Worm (Caenorhabditis elegans) whole organism, L3 larva: ENCODE data around the gene tmem-138.
A peak's percentile ranks its signal among the peaks of the same experiment; 100 is the strongest.

Experiments
- R02D3.7 ChIP-seq: fragments of 150-350 bp; optimal IDR thresholded peaks from 2 replicates; lab custom pipeline; 2014; ENCODE audit warnings: missing biosample characterization, missing genetic modification characterization
- ZK546.5 ChIP-seq: sonication (generic microtip); optimal IDR thresholded peaks from 2 replicates; lab custom pipeline; 2017; ENCODE audit warnings: missing biosample characterization, missing genetic modification characterization
- aly-2 ChIP-seq: fragments of 150-350 bp; optimal IDR thresholded peaks from 2 replicates; lab custom pipeline; 2014; ENCODE audit warnings: missing biosample characterization, missing genetic modification characterization
- ama-1 ChIP-seq: fragments of 150-350 bp; optimal IDR thresholded peaks from 2 replicates; lab custom pipeline; 2018
- ceh-16 ChIP-seq: sonication (generic microtip); optimal IDR thresholded peaks from 2 replicates; lab custom pipeline; 2017; ENCODE audit warnings: missing biosample characterization, missing genetic modification characterization
- ceh-9 ChIP-seq: sonication (generic microtip); optimal IDR thresholded peaks from 2 replicates; lab custom pipeline; 2018; ENCODE audit warnings: missing biosample characterization, missing genetic modification characterization
- daf-12 ChIP-seq: fragments of 150-350 bp; optimal IDR thresholded peaks from 2 replicates; lab custom pipeline; 2014; ENCODE audit warnings: missing biosample characterization, missing genetic modification reagents, missing genetic modification characterization
- egl-27 ChIP-seq: sonication (generic microtip); optimal IDR thresholded peaks from 4 replicates; lab custom pipeline; 2017; ENCODE audit warnings: missing biosample characterization, missing genetic modification reagents, missing genetic modification characterization
- egl-5 ChIP-seq: fragments of 150-350 bp; optimal IDR thresholded peaks from 2 replicates; lab custom pipeline; 2017; ENCODE audit warnings: missing biosample characterization, missing genetic modification reagents, missing genetic modification characterization, inconsistent platforms
- elt-1 ChIP-seq: fragments of 150-350 bp; optimal IDR thresholded peaks from 2 replicates; lab custom pipeline; 2014; ENCODE audit warnings: missing biosample characterization, missing genetic modification characterization
- elt-3 ChIP-seq, 3 experiments: fragments of 150-350 bp in 1 of 3; sonication (generic microtip) in 2 of 3; optimal IDR thresholded peaks; 2 replicates in 2 of 3; 4 replicates in 1 of 3; lab custom pipeline; 2014 to 2017; ENCODE audit warnings: missing biosample characterization in 3 of 3, missing genetic modification characterization in 3 of 3
- eor-1 ChIP-seq, 2 experiments: fragments of 150-350 bp; optimal IDR thresholded peaks; 2 replicates each; lab custom pipeline; 2014 to 2018; ENCODE audit warnings: missing biosample characterization in 2 of 2, missing genetic modification characterization in 2 of 2
- fos-1 ChIP-seq: fragments of 150-350 bp; optimal IDR thresholded peaks from 2 replicates; lab custom pipeline; 2014; ENCODE audit warnings: missing biosample characterization, missing genetic modification characterization
- hmg-11 ChIP-seq: sonication (generic microtip); optimal IDR thresholded peaks from 2 replicates; lab custom pipeline; 2016; ENCODE audit warnings: missing genetic modification characterization, missing compliant biosample characterization
- lin-15B ChIP-seq: fragments of 150-350 bp; optimal IDR thresholded peaks from 2 replicates; lab custom pipeline; 2014; ENCODE audit warnings: missing biosample characterization, missing genetic modification characterization
- lsy-12 ChIP-seq: sonication (generic microtip); optimal IDR thresholded peaks from 2 replicates; lab custom pipeline; 2016; ENCODE audit warnings: mild to moderate bottlenecking, missing genetic modification characterization, missing compliant biosample characterization
- nfya-1 ChIP-seq: sonication (generic microtip); optimal IDR thresholded peaks from 2 replicates; lab custom pipeline; 2017; ENCODE audit warnings: missing genetic modification characterization, mild to moderate bottlenecking, missing compliant biosample characterization, antibody characterized with exemption, moderate library complexity; ENCODE audit not compliant: insufficient read depth
- nhr-11 ChIP-seq: fragments of 150-350 bp; optimal IDR thresholded peaks from 2 replicates; lab custom pipeline; 2014; ENCODE audit warnings: missing biosample characterization, missing genetic modification characterization
- nhr-12 ChIP-seq: fragments of 150-350 bp; optimal IDR thresholded peaks from 2 replicates; lab custom pipeline; 2014; ENCODE audit warnings: missing biosample characterization, missing genetic modification characterization
- nhr-23 ChIP-seq: fragments of 150-350 bp; optimal IDR thresholded peaks from 2 replicates; lab custom pipeline; 2014; ENCODE audit warnings: missing biosample characterization, missing genetic modification reagents, missing genetic modification characterization
- nhr-237 ChIP-seq: fragments of 150-350 bp; optimal IDR thresholded peaks from 2 replicates; lab custom pipeline; 2014; ENCODE audit warnings: missing biosample characterization, missing genetic modification characterization
- nhr-25 ChIP-seq: sonication (generic microtip); optimal IDR thresholded peaks from 2 replicates; lab custom pipeline; 2017; ENCODE audit warnings: missing biosample characterization, missing genetic modification characterization
- nhr-43 ChIP-seq: sonication (generic microtip); optimal IDR thresholded peaks from 2 replicates; lab custom pipeline; 2016; ENCODE audit warnings: mild to moderate bottlenecking, missing genetic modification characterization, missing compliant biosample characterization; ENCODE audit not compliant: poor library complexity, severe bottlenecking
- nhr-67 ChIP-seq: fragments of 150-350 bp; optimal IDR thresholded peaks from 2 replicates; lab custom pipeline; 2014; ENCODE audit warnings: missing biosample characterization, missing genetic modification characterization
- pha-4 ChIP-seq: fragments of 150-350 bp; optimal IDR thresholded peaks from 2 replicates; lab custom pipeline; 2014; ENCODE audit warnings: missing biosample characterization, missing genetic modification reagents, missing genetic modification characterization
- pqm-1 ChIP-seq: fragments of 150-350 bp; optimal IDR thresholded peaks from 2 replicates; lab custom pipeline; 2017; ENCODE audit warnings: missing biosample characterization, missing genetic modification characterization, inconsistent platforms
- sea-2 ChIP-seq: fragments of 150-350 bp; sonication (generic microtip); optimal IDR thresholded peaks from 4 replicates; lab custom pipeline; 2014; ENCODE audit warnings: missing biosample characterization, missing genetic modification reagents, missing genetic modification characterization
- skn-1 ChIP-seq: fragments of 150-350 bp; optimal IDR thresholded peaks from 2 replicates; lab custom pipeline; 2014; ENCODE audit warnings: missing biosample characterization, missing genetic modification characterization
- snpc-4 ChIP-seq: fragments of 150-350 bp; optimal IDR thresholded peaks from 2 replicates; lab custom pipeline; 2014; ENCODE audit warnings: missing biosample characterization, missing genetic modification characterization
- unc-39 ChIP-seq: sonication (generic microtip); optimal IDR thresholded peaks from 4 replicates; lab custom pipeline; 2017; ENCODE audit warnings: missing biosample characterization, missing genetic modification characterization
- zag-1 ChIP-seq: fragments of 150-350 bp; optimal IDR thresholded peaks from 2 replicates; lab custom pipeline; 2014; ENCODE audit warnings: missing biosample characterization, missing genetic modification characterization
- ztf-11 ChIP-seq: fragments of 150-350 bp; optimal IDR thresholded peaks from 2 replicates; lab custom pipeline; 2014; ENCODE audit warnings: missing biosample characterization, missing genetic modification characterization
- ztf-4 ChIP-seq: fragments of 150-350 bp; optimal IDR thresholded peaks from 2 replicates; lab custom pipeline; 2014; ENCODE audit warnings: missing biosample characterization, missing genetic modification characterization

The tmem-138 gene

DNA sequence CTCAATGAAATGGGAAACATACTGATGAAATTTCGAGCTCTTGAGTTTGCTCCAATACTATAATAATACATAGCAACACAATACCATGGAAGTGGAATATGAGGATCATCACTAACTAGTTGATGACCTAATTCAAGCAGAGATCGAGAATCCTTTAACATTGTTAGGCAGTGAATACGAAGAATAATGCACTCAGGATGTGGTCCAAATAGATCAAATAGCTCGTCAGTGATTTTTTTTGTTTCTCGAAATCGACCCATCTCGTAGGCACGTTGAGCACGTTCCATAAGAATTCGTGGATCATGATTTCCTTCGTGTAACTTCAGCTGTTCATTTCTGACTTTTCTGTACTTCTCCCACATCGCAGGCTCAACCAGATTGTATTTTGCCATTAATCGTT, 3.8 kb downstream of the tmem-138 start:
- TF ChIP-seq elt-3 (tag; optimal IDR thresholded peaks at IDR 0.05; lab: Kevin White, UChicago) (no peak), ZK546.5 (tag; lab: Kevin White, UChicago) (no peak), nfya-1 (tag; lab: Kevin White, UChicago) (no peak), nhr-23 (tag; lab: Kevin White, UChicago) (no peak), nhr-12 (no peak), lin-15B (tag; lab: Kevin White, UChicago) (no peak), elt-1 (tag; lab: Kevin White, UChicago) (no peak), egl-5 (tag; lab: Kevin White, UChicago) (no peak), ceh-9 (tag; lab: Kevin White, UChicago) (no peak), unc-39 (tag; lab: Kevin White, UChicago) (no peak), ama-1 (no peak), zag-1 (tag; lab: Kevin White, UChicago) (no peak), egl-27 (tag; lab: Kevin White, UChicago) (no peak), fos-1 (no peak), snpc-4 (tag; lab: Kevin White, UChicago) (no peak), daf-12 (no peak), nhr-67 (no peak)

DNA sequence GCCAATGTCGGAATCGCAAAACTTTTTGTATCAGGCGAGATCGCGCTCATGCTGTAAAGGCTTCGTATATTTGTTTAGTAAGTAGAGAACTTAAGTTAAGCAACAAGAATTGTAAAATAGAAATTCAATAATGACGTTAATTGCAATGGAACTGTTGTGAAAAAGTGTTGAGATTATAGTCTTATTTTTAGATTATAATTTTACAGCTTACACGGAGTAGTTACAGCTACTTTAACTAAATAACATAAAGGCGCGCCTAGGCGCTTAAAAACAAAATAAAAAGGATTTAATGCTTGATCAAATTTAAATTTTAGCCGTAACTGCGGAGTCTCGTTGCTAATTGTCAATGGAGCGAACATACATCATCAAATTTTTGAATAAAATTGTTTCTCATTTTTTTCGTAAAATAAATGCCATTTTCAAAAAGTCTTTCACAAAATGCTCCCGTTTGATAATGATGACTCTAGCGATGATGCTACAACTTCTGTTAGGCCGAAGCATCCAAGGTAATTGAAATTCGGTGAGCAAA, 5.1 kb downstream of the tmem-138 start, which contains the start of the genes emb-27 and rrf-3:
Gene emb-27 (minus strand): TSS at position 51 of the 529 bp plus-strand sequence.
Gene rrf-3 (plus strand): TSS at position 346 of the 529 bp plus-strand sequence.
- TF ChIP-seq ZK546.5 (tag; lab: Kevin White, UChicago) (no peak), nhr-25 (tag; lab: Kevin White, UChicago) (peak; percentile 50), ama-1 (no peak), egl-5 (tag; lab: Kevin White, UChicago) (peak; percentile 31), pha-4 (peak; percentile 82), skn-1 (tag; lab: Kevin White, UChicago) (peak; percentile 26), nfya-1 (tag; lab: Kevin White, UChicago) (peak; percentile 61), lin-15B (tag; lab: Kevin White, UChicago) (peak; percentile 85)

DNA sequence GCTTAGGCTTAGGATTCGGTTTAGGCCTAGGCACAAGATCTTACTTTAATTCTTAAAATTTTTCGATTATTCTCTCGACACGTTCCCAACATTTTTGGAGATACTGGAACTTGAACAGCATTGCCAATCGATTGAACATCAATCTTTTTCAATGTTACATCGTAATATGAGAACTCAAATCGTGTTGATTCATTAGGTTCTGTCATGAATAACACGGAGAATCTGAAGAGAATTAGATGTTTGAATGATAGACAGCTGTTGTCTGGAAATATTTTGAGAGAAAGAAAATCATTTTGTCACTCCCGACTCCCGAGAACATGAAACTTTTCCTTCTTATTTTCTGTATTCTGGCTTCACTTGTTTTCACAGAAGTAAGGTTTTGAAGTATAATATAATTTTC, 12.2 kb downstream of the tmem-138 start, which contains the start of gene T05C12.15:
Gene T05C12.15 (plus strand): TSS at position 301 of the 400 bp plus-strand sequence.
- TF ChIP-seq nhr-67 (no peak), unc-39 (tag; lab: Kevin White, UChicago) (no peak), ceh-16 (tag; lab: Kevin White, UChicago) (no peak), nhr-43 (tag; lab: Kevin White, UChicago) (no peak)
- TF ChIP-seq, all 47 proteins: peak for 0

DNA sequence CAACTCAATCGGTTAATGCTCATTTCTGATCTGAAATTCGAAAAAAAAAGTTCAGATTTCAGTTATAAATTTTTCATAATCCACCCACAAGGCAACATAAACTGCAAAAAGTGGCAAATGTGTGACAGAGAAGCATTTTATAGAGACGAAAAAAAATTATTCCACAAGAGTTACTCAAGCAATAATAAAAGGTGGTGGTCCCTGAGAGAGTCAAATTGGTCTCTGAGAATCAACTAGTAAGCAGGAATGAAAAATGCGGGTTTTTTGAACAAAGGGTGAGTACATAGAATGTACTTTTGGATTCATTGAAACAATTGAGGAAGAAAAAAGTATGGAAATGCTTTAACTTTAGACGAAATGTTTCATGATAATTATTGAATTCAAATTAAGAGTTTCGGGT, 13.3 kb downstream of the tmem-138 start, which contains the start of gene T05C12.11:
Gene T05C12.11 (minus strand): TSS at position 101 of the 400 bp plus-strand sequence.
- TF ChIP-seq lsy-12 (tag; lab: Kevin White, UChicago), result no peak
- TF ChIP-seq ceh-16 (tag; lab: Kevin White, UChicago), result no peak
- TF ChIP-seq R02D3.7 (tag; lab: Kevin White, UChicago), result no peak
- TF ChIP-seq nhr-11 (tag; lab: Kevin White, UChicago), result no peak
- TF ChIP-seq pqm-1, result no peak
- no peak for TF ChIP-seq ztf-11 (tag; lab: Kevin White, UChicago)
- TF ChIP-seq ztf-4, result no peak
- TF ChIP-seq aly-2 (tag; lab: Kevin White, UChicago), result no peak
- TF ChIP-seq elt-3 (tag; optimal IDR thresholded peaks at IDR 0.05; lab: Kevin White, UChicago), result no peak
- TF ChIP-seq eor-1 (tag; optimal IDR thresholded peaks at IDR 0.05; lab: Kevin White, UChicago), result no peak
- no peak for TF ChIP-seq nhr-43 (tag; lab: Kevin White, UChicago)
- no peak for TF ChIP-seq nhr-237 (tag; lab: Kevin White, UChicago)
- TF ChIP-seq nhr-67, result no peak
- no peak for TF ChIP-seq pha-4
- no peak for TF ChIP-seq ZK546.5 (tag; lab: Kevin White, UChicago)

DNA sequence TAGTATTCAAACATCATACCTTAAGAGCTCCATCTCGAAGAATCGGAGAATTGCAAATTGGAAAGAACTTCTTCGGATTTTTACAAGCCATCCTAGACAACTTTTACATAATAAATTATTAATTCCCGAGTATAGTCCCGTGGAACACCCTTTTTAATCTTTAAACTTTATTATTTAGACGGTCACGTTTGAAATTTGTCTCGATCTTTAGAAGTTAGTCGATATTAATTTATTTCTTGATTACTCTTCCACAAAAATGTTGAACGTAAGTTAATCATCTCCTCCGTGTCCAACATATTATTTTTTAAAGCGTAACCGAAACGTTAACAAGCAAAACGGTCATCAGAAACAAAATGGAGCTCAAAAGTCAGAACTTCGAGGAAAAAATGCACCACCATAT, 16.3 kb downstream of the tmem-138 start, which contains the start of the genes decr-1.3 and T05C12.1:
Gene decr-1.3 (minus strand): TSS at position 101 of the 400 bp plus-strand sequence.
Gene T05C12.1 (plus strand): TSS at position 232 of the 400 bp plus-strand sequence.
- TF ChIP-seq aly-2 (tag; lab: Kevin White, UChicago) (no peak), R02D3.7 (tag; lab: Kevin White, UChicago) (no peak), hmg-11 (no peak), sea-2 (GFP tag; lab: Kevin White, UChicago) (no peak)
- TF ChIP-seq, all 47 proteins: peak for 0
